Worm (Caenorhabditis elegans) whole organism, early embryonic: ENCODE results near the gene ogr-2.

Source experiments
- B0310.2 ChIP-seq: sonication (generic microtip); optimal IDR thresholded peaks from 2 replicates; lab custom pipeline; 2016; ENCODE audit warnings: mild to moderate bottlenecking, missing genetic modification characterization, missing compliant biosample characterization
- F13C5.2 ChIP-seq: sonication (generic microtip); optimal IDR thresholded peaks from 2 replicates; lab custom pipeline; 2017; ENCODE audit warnings: mild to moderate bottlenecking, missing genetic modification characterization, inconsistent platforms, missing compliant biosample characterization
- aly-1 ChIP-seq: sonication (generic microtip); optimal IDR thresholded peaks from 2 replicates; lab custom pipeline; 2016; ENCODE audit warnings: missing genetic modification characterization, missing compliant biosample characterization
- ama-1 ChIP-seq: fragments of 150-350 bp; optimal IDR thresholded peaks from 2 replicates; lab custom pipeline; 2014
- ceh-13 ChIP-seq: fragments of 200-800 bp; sonication (Bioruptor generic); optimal IDR thresholded peaks from 2 replicates; lab custom pipeline; 2018; ENCODE audit warnings: mild to moderate bottlenecking, missing genetic modification characterization, missing compliant biosample characterization
- ceh-36 ChIP-seq: sonication (generic microtip); optimal IDR thresholded peaks from 2 replicates; lab custom pipeline; 2016; ENCODE audit warnings: missing genetic modification characterization, inconsistent platforms, missing compliant biosample characterization
- ets-7 ChIP-seq: sonication (generic microtip); optimal IDR thresholded peaks from 2 replicates; lab custom pipeline; 2016; ENCODE audit warnings: missing genotype, missing genetic modification characterization, missing compliant biosample characterization
- flt-1 ChIP-seq: fragments of 200-800 bp; sonication (Bioruptor generic); IDR thresholded peaks from 2 replicates; pipeline ENCODE4 v1.3.6; 2022; ENCODE audit warnings: missing genetic modification characterization, missing compliant biosample characterization
- hmbx-1 ChIP-seq: sonication (generic microtip); optimal IDR thresholded peaks from 2 replicates; lab custom pipeline; 2016; ENCODE audit warnings: mild to moderate bottlenecking, missing genetic modification characterization, missing compliant biosample characterization
- hmg-4 ChIP-seq: fragments of 200-800 bp; sonication (Bioruptor generic); optimal IDR thresholded peaks from 2 replicates; lab custom pipeline; 2018; ENCODE audit warnings: mild to moderate bottlenecking, missing genetic modification characterization, missing compliant biosample characterization
- hnd-1 ChIP-seq: sonication (generic microtip); optimal IDR thresholded peaks from 2 replicates; lab custom pipeline; 2016; ENCODE audit warnings: missing genetic modification characterization, missing compliant biosample characterization
- pes-1 ChIP-seq: fragments of 200-800 bp; sonication (Bioruptor generic); IDR thresholded peaks from 2 replicates; pipeline ENCODE4 v1.3.6; 2022; ENCODE audit warnings: missing genetic modification reagents, missing genetic modification characterization, missing compliant biosample characterization
- scrt-1 ChIP-seq: fragments of 200-800 bp; sonication (Bioruptor generic); IDR thresholded peaks from 2 replicates; pipeline ENCODE4 v1.3.6; 2022; ENCODE audit warnings: missing genetic modification characterization, missing compliant biosample characterization
- sea-1 ChIP-seq: fragments of 200-800 bp; sonication (Bioruptor generic); conservative IDR thresholded peaks from 2 replicates; pipeline ENCODE4 v1.3.6; 2022; ENCODE audit warnings: missing genetic modification characterization, missing compliant biosample characterization
- tbx-11 ChIP-seq: fragments of 200-800 bp; sonication (Bioruptor generic); IDR thresholded peaks from 2 replicates; pipeline ENCODE4 v1.3.6; 2022; ENCODE audit warnings: missing genetic modification characterization, missing compliant biosample characterization
- tbx-37 ChIP-seq: fragments of 200-800 bp; sonication (Bioruptor generic); conservative IDR thresholded peaks from 2 replicates; pipeline ENCODE4 v1.3.6; 2022; ENCODE audit warnings: missing genetic modification reagents, missing genetic modification characterization, missing compliant biosample characterization
- tra-4 ChIP-seq: sonication (generic microtip); optimal IDR thresholded peaks from 2 replicates; lab custom pipeline; 2017; ENCODE audit warnings: missing genetic modification characterization, missing compliant biosample characterization

ogr-2 gene

DNA sequence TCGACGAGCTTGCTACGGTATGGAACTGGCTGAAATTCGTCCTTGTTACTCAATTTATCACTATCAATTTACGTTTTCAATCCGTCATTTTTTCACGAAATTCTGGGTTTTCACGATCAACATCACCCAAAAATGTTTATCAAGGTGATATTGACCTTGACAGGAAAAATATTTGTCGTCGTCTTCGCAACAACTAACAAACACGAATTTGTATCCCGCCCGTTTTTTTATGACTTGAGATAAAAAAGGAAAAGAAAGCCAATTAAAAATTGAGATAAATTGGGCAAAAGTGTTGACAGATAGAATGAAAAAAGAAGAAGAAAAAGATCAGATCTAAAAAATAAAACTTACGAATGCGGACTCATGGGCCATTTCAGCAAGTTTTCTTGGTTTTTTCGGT is 30.0 kb upstream of the ogr-2 start:
- TF ChIP-seq aly-1 (tag; lab: Kevin White, UChicago) (no peak), B0310.2 (tag; lab: Kevin White, UChicago) (no peak), scrt-1 (no peak), tbx-11 (GFP tag; lab: Robert Waterston, UW) (no peak), hmg-4 (GFP tag; lab: Kevin White, UChicago) (no peak), flt-1 (GFP tag; lab: Robert Waterston, UW) (no peak), tbx-37 (GFP tag; lab: Robert Waterston, UW) (no peak), pes-1 (GFP tag; lab: Robert Waterston, UW) (no peak), ceh-13 (GFP tag; lab: Kevin White, UChicago) (no peak), ets-7 (no peak)

- no peak for TF ChIP-seq ama-1
- no peak for TF ChIP-seq pes-1 (GFP tag; lab: Robert Waterston, UW)
- TF ChIP-seq tra-4 = no peak
- TF ChIP-seq hmbx-1 (tag; lab: Kevin White, UChicago) = no peak
- TF ChIP-seq tbx-37 (GFP tag; lab: Robert Waterston, UW) = no peak
Measured at ce11 chrII:10011733-10012132, 29.2 kb upstream of the ogr-2 start.

- TF ChIP-seq tbx-11 (GFP tag; lab: Robert Waterston, UW) (no peak), hnd-1 (tag; lab: Kevin White, UChicago) (no peak)
Measured at ce11 chrII:10012490-10012889, 28.4 kb upstream of the ogr-2 start.

- TF ChIP-seq hnd-1 (tag; lab: Kevin White, UChicago) (no peak), scrt-1 (no peak), sea-1 (no peak), aly-1 (tag; lab: Kevin White, UChicago) (no peak), F13C5.2 (tag; lab: Kevin White, UChicago) (no peak), ets-7 (no peak), pes-1 (GFP tag; lab: Robert Waterston, UW) (no peak), ama-1 (no peak), ceh-36 (tag; lab: Kevin White, UChicago) (no peak), tbx-11 (GFP tag; lab: Robert Waterston, UW) (no peak)
Measured at ce11 chrII:10014384-10014783, 26.6 kb upstream of the ogr-2 start.

- TF ChIP-seq F13C5.2 (tag; lab: Kevin White, UChicago) (no peak), aly-1 (tag; lab: Kevin White, UChicago) (peak; percentile 0)
Measured at ce11 chrII:10016013-10016412, 24.9 kb upstream of the ogr-2 start, which contains the start of gene lec-2. Gene lec-2 (minus strand): TSS chrII:10016183.

- TF ChIP-seq ets-7 (no peak), sea-1 (no peak), F13C5.2 (tag; lab: Kevin White, UChicago) (no peak), ceh-36 (tag; lab: Kevin White, UChicago) (no peak), tbx-11 (GFP tag; lab: Robert Waterston, UW) (no peak), hmg-4 (GFP tag; lab: Kevin White, UChicago) (no peak), ceh-13 (GFP tag; lab: Kevin White, UChicago) (no peak), hmbx-1 (tag; lab: Kevin White, UChicago) (no peak), tra-4 (no peak), pes-1 (GFP tag; lab: Robert Waterston, UW) (no peak), hnd-1 (tag; lab: Kevin White, UChicago) (no peak), flt-1 (GFP tag; lab: Robert Waterston, UW) (no peak), tbx-37 (GFP tag; lab: Robert Waterston, UW) (no peak), aly-1 (tag; lab: Kevin White, UChicago) (no peak), B0310.2 (tag; lab: Kevin White, UChicago) (no peak), ama-1 (no peak)
Measured at ce11 chrII:10017528-10017927, 23.4 kb upstream of the ogr-2 start.

DNA sequence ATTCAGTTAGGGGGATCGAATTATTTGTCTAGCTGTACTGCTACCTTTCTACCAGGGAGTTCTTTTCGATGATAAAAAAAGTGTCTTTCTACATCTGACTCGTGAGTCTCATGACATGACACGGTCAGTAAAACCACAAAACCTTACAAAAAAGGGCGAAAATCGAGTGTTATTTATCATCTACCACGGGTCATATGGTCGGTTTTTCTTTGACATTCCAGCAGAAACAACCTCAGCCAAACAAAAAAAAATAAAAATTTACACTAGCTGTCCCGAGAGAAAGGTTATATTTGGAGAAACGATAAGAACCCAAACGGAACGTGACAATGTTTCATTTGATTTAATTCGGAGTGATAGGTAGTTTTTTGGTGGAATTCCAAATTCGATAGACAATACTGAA is 21.3 kb upstream of the ogr-2 start:
- TF ChIP-seq hmg-4 (GFP tag; lab: Kevin White, UChicago) (no peak), tra-4 (no peak), ceh-13 (GFP tag; lab: Kevin White, UChicago) (no peak)

DNA sequence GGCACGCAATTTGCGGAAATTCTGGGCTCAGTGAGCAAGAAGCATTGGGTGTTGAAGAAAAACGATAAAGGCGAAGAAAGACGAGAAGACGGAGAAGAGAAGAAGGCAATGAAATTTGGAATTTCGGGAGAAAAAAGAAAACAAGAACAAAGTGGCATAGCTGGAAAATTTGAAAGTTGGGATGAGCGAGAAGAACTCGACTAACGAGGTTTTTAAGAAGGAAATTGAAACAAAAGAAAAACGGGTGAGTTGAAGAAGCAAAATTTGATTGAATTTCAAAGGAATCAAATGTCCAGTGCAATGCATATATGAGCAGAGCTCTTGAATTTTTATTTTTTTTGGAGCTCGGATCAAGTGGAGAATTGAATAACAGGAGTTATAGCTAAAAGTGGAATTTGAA is 19.2 kb upstream of the ogr-2 start:
- TF ChIP-seq tbx-37 (GFP tag; lab: Robert Waterston, UW) (no peak), ets-7 (no peak), aly-1 (tag; lab: Kevin White, UChicago) (no peak), sea-1 (no peak), hmg-4 (GFP tag; lab: Kevin White, UChicago) (no peak), ama-1 (no peak), pes-1 (GFP tag; lab: Robert Waterston, UW) (no peak), hnd-1 (tag; lab: Kevin White, UChicago) (no peak), flt-1 (GFP tag; lab: Robert Waterston, UW) (no peak), B0310.2 (tag; lab: Kevin White, UChicago) (no peak)

ce11 chrII:10025059-10025458 is 15.9 kb upstream of the ogr-2 start:
- no peak for TF ChIP-seq aly-1 (tag; lab: Kevin White, UChicago)
- TF ChIP-seq pes-1 (GFP tag; lab: Robert Waterston, UW) = no peak
- no peak for TF ChIP-seq ceh-13 (GFP tag; lab: Kevin White, UChicago)
